Worm (Caenorhabditis elegans): Measurements from ENCODE around the gene set-23.
A peak's percentile ranks its signal among the peaks of the same experiment; 100 is the strongest.

set-23 gene

ce11 chrIV:1595802-1596201 is 5.7 kb upstream of the set-23 start, which contains the start of gene npp-8 (continued):
- TF ChIP-seq nhr-71 (tag; optimal IDR thresholded peaks at IDR 0.05) (peak; percentile 94), blmp-1 (tag; optimal IDR thresholded peaks at IDR 0.05) (peak; percentile 52), irx-1 (tag; optimal IDR thresholded peaks at IDR 0.05) (peak; percentile 81), isw-1 (GFP tag; IDR thresholded peaks at IDR 0.05) (peak; percentile 77), pqm-1 (tag; optimal IDR thresholded peaks at IDR 0.05) (no peak), nhr-84 (tag; optimal IDR thresholded peaks at IDR 0.05) (no peak), tlp-1 (tag; optimal IDR thresholded peaks at IDR 0.05) (no peak), unc-62 (GFP tag; optimal IDR thresholded peaks at IDR 0.05) (no peak), ceh-90 (tag; optimal IDR thresholded peaks at IDR 0.05) (peak; percentile 72), lin-13 (GFP tag; optimal IDR thresholded peaks at IDR 0.05) (peak; percentile 82), pax-3 (tag; optimal IDR thresholded peaks at IDR 0.05) (peak; percentile 64), alr-1 (tag; optimal IDR thresholded peaks at IDR 0.05; ENCODE audit: borderline replicate concordance) (no peak), nhr-28 (tag; optimal IDR thresholded peaks at IDR 0.05) (no peak), fos-1 (tag; optimal IDR thresholded peaks at IDR 0.05) (peak; percentile 69), aly-2 (tag; optimal IDR thresholded peaks at IDR 0.05) (no peak), fkh-10 (GFP tag; optimal IDR thresholded peaks at IDR 0.05) (peak; percentile 50), pag-3 (tag; optimal IDR thresholded peaks at IDR 0.05; ENCODE audit: borderline replicate concordance, insufficient read depth) (no peak), nhr-19 (GFP tag; conservative IDR thresholded peaks at IDR 0.05) (peak; percentile 89), snu-23 (GFP tag; optimal IDR thresholded peaks at IDR 0.05) (peak; percentile 94), hlh-17 (GFP tag; optimal IDR thresholded peaks at IDR 0.05; ENCODE audit: borderline replicate concordance) (no peak), C04F5.9 (tag; optimal IDR thresholded peaks at IDR 0.05) (peak; percentile 78), fkh-8 (tag; optimal IDR thresholded peaks at IDR 0.05) (peak; percentile 87), lir-3 (tag; optimal IDR thresholded peaks at IDR 0.05; ENCODE audit: poor library complexity) (no peak), grh-1 (GFP tag; IDR thresholded peaks at IDR 0.05) (peak; percentile 81), F16B12.6 (tag; optimal IDR thresholded peaks at IDR 0.05) (peak; percentile 45), ceh-82 (tag; optimal IDR thresholded peaks at IDR 0.05) (peak; percentile 81 to 94 (median 83)), nhr-237 (tag; optimal IDR thresholded peaks at IDR 0.05) (no peak), egl-27 (tag; optimal IDR thresholded peaks at IDR 0.05) (no peak), nhr-20 (tag; optimal IDR thresholded peaks at IDR 0.05) (peak; percentile 87), unc-130 (tag; optimal IDR thresholded peaks at IDR 0.05) (peak; percentile 84), snpc-4 (tag; optimal IDR thresholded peaks at IDR 0.05) (peak; percentile 65), jun-1 (tag; optimal IDR thresholded peaks at IDR 0.05) (peak; percentile 72), dsc-1 (tag; optimal IDR thresholded peaks at IDR 0.05) (peak; percentile 92), mep-1 (tag; optimal IDR thresholded peaks at IDR 0.05) (peak; percentile 83), fkh-4 (tag; optimal IDR thresholded peaks at IDR 0.05; ENCODE audit: borderline replicate concordance) (peak; percentile 60), zip-4 (GFP tag; optimal IDR thresholded peaks at IDR 0.05) (no peak), efl-3 (GFP tag; optimal IDR thresholded peaks at IDR 0.05) (peak; percentile 73), swsn-7 (tag; optimal IDR thresholded peaks at IDR 0.05) (peak; percentile 91), efl-1 (optimal IDR thresholded peaks at IDR 0.05) (peak; percentile 85 to 89), efl-1 (GFP tag; optimal IDR thresholded peaks at IDR 0.05 in 1 of 2) (peak; percentile 86 to 98), Y116A8C.19 (tag; optimal IDR thresholded peaks at IDR 0.05; ENCODE audit: borderline replicate concordance) (no peak), mab-9 (GFP tag; IDR thresholded peaks at IDR 0.05) (peak; percentile 77), rnt-1 (tag; optimal IDR thresholded peaks at IDR 0.05) (peak; percentile 97), nhr-12 (tag; optimal IDR thresholded peaks at IDR 0.05) (no peak), ztf-11 (tag; optimal IDR thresholded peaks at IDR 0.05) (peak; percentile 32 to 80), xbp-1 (tag; optimal IDR thresholded peaks at IDR 0.05) (peak; percentile 91), sup-37 (GFP tag; optimal IDR thresholded peaks at IDR 0.05) (peak; percentile 54), mef-2 (tag; optimal IDR thresholded peaks at IDR 0.05) (no peak), ces-1 (GFP tag; optimal IDR thresholded peaks at IDR 0.05) (no peak), ceh-88 (GFP tag; IDR thresholded peaks at IDR 0.05) (peak; percentile 59), nhr-76 (tag; optimal IDR thresholded peaks at IDR 0.05) (peak; percentile 10), ama-1 (optimal IDR thresholded peaks at IDR 0.05) (peak; percentile 23), nhr-90 (tag; optimal IDR thresholded peaks at IDR 0.05; ENCODE audit: poor library complexity) (no peak), nhr-85 (tag) (peak; percentile 91)
